Worm (Caenorhabditis elegans) whole organism, midembryonic: ENCODE data around the gene csr-1.
A peak's percentile ranks its signal among the peaks of the same experiment; 100 is the strongest.

Experiments
- cog-1 ChIP-seq: sonication (generic microtip); optimal IDR thresholded peaks from 2 replicates; lab custom pipeline; 2016; ENCODE audit warnings: missing genetic modification characterization, missing compliant biosample characterization
- flt-1 ChIP-seq: fragments of 200-800 bp; sonication (Bioruptor generic); IDR thresholded peaks from 2 replicates; pipeline ENCODE4 v1.3.6; 2022; ENCODE audit warnings: missing genetic modification characterization, missing compliant biosample characterization
- klf-2 ChIP-seq: fragments of 200-800 bp; sonication (Bioruptor generic); conservative IDR thresholded peaks from 2 replicates; pipeline ENCODE4 v1.3.6; 2022; ENCODE audit warnings: missing genetic modification reagents, missing genetic modification characterization, missing compliant biosample characterization
- med-1 ChIP-seq: sonication (generic microtip); optimal IDR thresholded peaks from 2 replicates; lab custom pipeline; 2017; ENCODE audit warnings: missing genetic modification characterization, mild to moderate bottlenecking, missing compliant biosample characterization, antibody characterized with exemption, missing genetic modification reagents; ENCODE audit not compliant: insufficient read depth
- ref-1 ChIP-seq: fragments of 200-800 bp; sonication (Bioruptor generic); conservative IDR thresholded peaks from 2 replicates; pipeline ENCODE4 v1.3.6; 2022; ENCODE audit warnings: missing genetic modification reagents, missing genetic modification characterization, missing compliant biosample characterization
- ztf-29 ChIP-seq: fragments of 200-800 bp; sonication (Bioruptor generic); IDR thresholded peaks from 2 replicates; pipeline ENCODE4 v1.3.6; 2022; ENCODE audit warnings: missing genetic modification reagents, missing genetic modification characterization, missing compliant biosample characterization

ce11 chrIV:7982024-7982576, 25.0 kb downstream of the csr-1 start, which contains the start of gene arf-5:
- TF ChIP-seq ztf-29: no peak
- TF ChIP-seq med-1 (GFP tag; lab: Kevin White, UChicago): no peak
- TF ChIP-seq ref-1 (GFP tag; lab: Robert Waterston, UW): no peak
- peak; percentile 20 for TF ChIP-seq cog-1 (tag; lab: Kevin White, UChicago)
- no peak for TF ChIP-seq klf-2 (GFP tag; lab: Robert Waterston, UW)
- no peak for TF ChIP-seq flt-1
